Worm (Caenorhabditis elegans) whole organism, young adult: ENCODE data around the gene vps-39.

Experiments
- B0035.1 ChIP-seq: sonication (generic microtip); optimal IDR thresholded peaks from 2 replicates; lab custom pipeline; 2016; ENCODE audit warnings: missing genetic modification characterization, mild to moderate bottlenecking, missing compliant biosample characterization, missing genotype, missing genetic modification reagents
- C06A6.2 ChIP-seq: fragments of 200-800 bp; sonication (Bioruptor generic); conservative IDR thresholded peaks from 2 replicates; pipeline ENCODE4 v1.3.6; 2022; ENCODE audit warnings: missing genetic modification characterization, missing compliant biosample characterization
- C17E4.6 ChIP-seq: fragments of 200-800 bp; sonication (Bioruptor generic); IDR thresholded peaks from 2 replicates; pipeline ENCODE4 v1.3.6; 2022; ENCODE audit warnings: missing genetic modification reagents, missing genetic modification characterization, missing compliant biosample characterization
- F10E7.11 ChIP-seq: sonication (generic microtip); optimal IDR thresholded peaks from 2 replicates; lab custom pipeline; 2017; ENCODE audit warnings: mild to moderate bottlenecking, missing genetic modification characterization, moderate library complexity, missing compliant biosample characterization
- F22D6.2 ChIP-seq: sonication (generic microtip); optimal IDR thresholded peaks from 2 replicates; lab custom pipeline; 2016; ENCODE audit warnings: mild to moderate bottlenecking, missing genetic modification characterization, missing compliant biosample characterization
- F23B12.7 ChIP-seq: sonication (generic microtip); optimal IDR thresholded peaks from 2 replicates; lab custom pipeline; 2017; ENCODE audit warnings: missing genetic modification characterization, mild to moderate bottlenecking, missing compliant biosample characterization, antibody characterized with exemption, moderate library complexity; ENCODE audit not compliant: insufficient read depth
- F33H1.4 ChIP-seq: fragments of 200-800 bp; sonication (Bioruptor generic); IDR thresholded peaks from 2 replicates; pipeline ENCODE4 v1.3.6; 2022; ENCODE audit warnings: missing genetic modification reagents, missing genetic modification characterization, missing compliant biosample characterization
- F49E8.2 ChIP-seq: sonication (generic microtip); optimal IDR thresholded peaks from 3 replicates; lab custom pipeline; 2017; ENCODE audit warnings: missing genetic modification characterization, mild to moderate bottlenecking, missing compliant biosample characterization, antibody characterized with exemption, moderate library complexity; ENCODE audit not compliant: insufficient read depth
- K11D2.4 ChIP-seq: fragments of 200-800 bp; sonication (Bioruptor generic); IDR thresholded peaks from 2 replicates; pipeline ENCODE4 v1.3.6; 2022; ENCODE audit warnings: missing genetic modification reagents, missing genetic modification characterization, missing compliant biosample characterization
- K12H6.12 ChIP-seq: fragments of 200-800 bp; sonication (Bioruptor generic); optimal IDR thresholded peaks from 2 replicates; lab custom pipeline; 2018; ENCODE audit warnings: mild to moderate bottlenecking, missing genetic modification characterization, missing compliant biosample characterization
- T07F8.4 ChIP-seq: sonication (generic microtip); optimal IDR thresholded peaks from 2 replicates; lab custom pipeline; 2016; ENCODE audit warnings: mild to moderate bottlenecking, missing genetic modification characterization, moderate library complexity, missing compliant biosample characterization
- Y53G8AR.9 ChIP-seq: fragments of 200-800 bp; sonication (Bioruptor generic); conservative IDR thresholded peaks from 2 replicates; pipeline ENCODE4 v1.3.6; 2022; ENCODE audit warnings: missing genetic modification reagents, missing genetic modification characterization, missing compliant biosample characterization
- aptf-2 ChIP-seq: fragments of 200-800 bp; sonication (Bioruptor generic); conservative IDR thresholded peaks from 2 replicates; pipeline ENCODE4 v1.3.6; 2022; ENCODE audit warnings: missing genetic modification reagents, missing genetic modification characterization, missing compliant biosample characterization
- aptf-3 ChIP-seq: fragments of 200-800 bp; sonication (Bioruptor generic); IDR thresholded peaks from 2 replicates; pipeline ENCODE4 v1.3.6; 2022; ENCODE audit warnings: missing genetic modification characterization, missing compliant biosample characterization
- atf-7 ChIP-seq: sonication (generic microtip); optimal IDR thresholded peaks from 2 replicates; lab custom pipeline; 2017; ENCODE audit warnings: mild to moderate bottlenecking, missing genetic modification characterization, missing compliant biosample characterization
- attf-6 ChIP-seq: fragments of 200-800 bp; sonication (Bioruptor generic); IDR thresholded peaks from 2 replicates; pipeline ENCODE4 v1.3.6; 2022; ENCODE audit warnings: missing genetic modification reagents, missing genetic modification characterization, missing compliant biosample characterization
- bed-1 ChIP-seq: fragments of 200-800 bp; sonication (Bioruptor generic); IDR thresholded peaks from 2 replicates; pipeline ENCODE4 v1.3.6; 2022; ENCODE audit warnings: missing genetic modification reagents, missing genetic modification characterization, missing compliant biosample characterization
- cebp-1 ChIP-seq, 2 experiments: fragments of 200-800 bp in 1 of 2; sonication (Bioruptor generic) in 1 of 2; sonication (generic microtip) in 1 of 2; IDR thresholded peaks in 1 of 2; optimal IDR thresholded peaks in 1 of 2; 2 replicates each; pipeline versions ENCODE4 v1.3.6 to Lab custom; 2017 to 2022; ENCODE audit warnings: missing compliant biosample characterization in 2 of 2, missing genetic modification characterization in 2 of 2, mild to moderate bottlenecking in 1 of 2, missing genetic modification reagents in 1 of 2, moderate library complexity in 1 of 2
- cebp-2 ChIP-seq: fragments of 200-800 bp; sonication (Bioruptor generic); IDR thresholded peaks from 2 replicates; pipeline ENCODE4 v1.3.6; 2022; ENCODE audit warnings: missing genetic modification characterization, missing compliant biosample characterization
- ceh-100 ChIP-seq: fragments of 200-800 bp; sonication (Bioruptor generic); IDR thresholded peaks from 2 replicates; pipeline ENCODE4 v1.3.6; 2022; ENCODE audit warnings: missing genetic modification reagents, missing genetic modification characterization, missing compliant biosample characterization
- ceh-79 ChIP-seq: sonication (generic microtip); optimal IDR thresholded peaks from 2 replicates; lab custom pipeline; 2017; ENCODE audit warnings: mild to moderate bottlenecking, missing genetic modification characterization, missing compliant biosample characterization
- chd-7 ChIP-seq: sonication (generic microtip); optimal IDR thresholded peaks from 2 replicates; lab custom pipeline; 2016; ENCODE audit warnings: mild to moderate bottlenecking, missing genetic modification characterization, moderate library complexity, missing compliant biosample characterization
- die-1 ChIP-seq: sonication (generic microtip); optimal IDR thresholded peaks from 2 replicates; lab custom pipeline; 2016; ENCODE audit warnings: missing genotype, mild to moderate bottlenecking, missing genetic modification characterization, missing compliant biosample characterization
- efl-1 ChIP-seq: fragments of 150-350 bp; optimal IDR thresholded peaks from 2 replicates; lab custom pipeline; 2014; ENCODE audit warnings: missing biosample characterization, missing genetic modification reagents, missing genetic modification characterization
- ekl-4 ChIP-seq: fragments of 200-800 bp; sonication (Bioruptor generic); IDR thresholded peaks from 2 replicates; pipeline ENCODE4 v1.3.6; 2022; ENCODE audit warnings: missing genetic modification reagents, missing genetic modification characterization, missing compliant biosample characterization
- gei-17 ChIP-seq: fragments of 200-800 bp; sonication (Bioruptor generic); optimal IDR thresholded peaks from 2 replicates; lab custom pipeline; 2018; ENCODE audit warnings: mild to moderate bottlenecking, missing genetic modification characterization, missing compliant biosample characterization
- hlh-12 ChIP-seq: sonication (generic microtip); optimal IDR thresholded peaks from 2 replicates; lab custom pipeline; 2016; ENCODE audit warnings: missing genetic modification characterization, missing compliant biosample characterization
- hsf-1 ChIP-seq: fragments of 200-800 bp; sonication (Bioruptor generic); IDR thresholded peaks from 2 replicates; pipeline ENCODE4 v1.3.6; 2022; ENCODE audit warnings: missing genetic modification reagents, missing genetic modification characterization, missing compliant biosample characterization
- lag-1 ChIP-seq: fragments of 200-800 bp; sonication (Bioruptor generic); IDR thresholded peaks from 2 replicates; pipeline ENCODE4 v1.3.6; 2022; ENCODE audit warnings: missing genetic modification reagents, missing genetic modification characterization, missing compliant biosample characterization
- lin-40 ChIP-seq: sonication (generic microtip); optimal IDR thresholded peaks from 2 replicates; lab custom pipeline; 2016; ENCODE audit warnings: missing genetic modification characterization, mild to moderate bottlenecking, missing compliant biosample characterization, missing genotype, missing genetic modification reagents
- lsl-1 ChIP-seq: fragments of 200-800 bp; sonication (Bioruptor generic); optimal IDR thresholded peaks from 2 replicates; lab custom pipeline; 2018; ENCODE audit warnings: mild to moderate bottlenecking, missing genetic modification characterization, moderate library complexity, missing compliant biosample characterization
- mes-4 ChIP-seq: sonication (generic microtip); optimal IDR thresholded peaks from 2 replicates; lab custom pipeline; 2016; ENCODE audit warnings: missing genotype, missing genetic modification characterization, missing compliant biosample characterization
- mxl-1 ChIP-seq: sonication (generic microtip); optimal IDR thresholded peaks from 2 replicates; lab custom pipeline; 2016; ENCODE audit warnings: missing genetic modification characterization, missing compliant biosample characterization
- nfya-1 ChIP-seq: sonication (generic microtip); optimal IDR thresholded peaks from 2 replicates; lab custom pipeline; 2017; ENCODE audit warnings: antibody characterized with exemption, missing compliant biosample characterization, missing genetic modification characterization, borderline replicate concordance; ENCODE audit not compliant: insufficient read depth
- nhr-179 ChIP-seq: sonication (generic microtip); optimal IDR thresholded peaks from 2 replicates; lab custom pipeline; 2016; ENCODE audit warnings: mild to moderate bottlenecking, missing genetic modification characterization, missing compliant biosample characterization
- pbrm-1 ChIP-seq: fragments of 200-800 bp; sonication (Bioruptor generic); IDR thresholded peaks from 2 replicates; pipeline ENCODE4 v1.3.6; 2022; ENCODE audit warnings: missing genetic modification reagents, missing genetic modification characterization, missing compliant biosample characterization
- pha-4 ChIP-seq: fragments of 150-350 bp; sonication (generic microtip); optimal IDR thresholded peaks from 2 replicates; lab custom pipeline; 2014; ENCODE audit warnings: missing biosample characterization, missing genetic modification reagents, missing genetic modification characterization
- rcor-1 ChIP-seq: fragments of 200-800 bp; sonication (Bioruptor generic); IDR thresholded peaks from 2 replicates; pipeline ENCODE4 v1.3.6; 2022; ENCODE audit warnings: missing genetic modification reagents, missing genetic modification characterization, missing compliant biosample characterization
- rec-8 ChIP-seq, 2 experiments: sonication (generic microtip); optimal IDR thresholded peaks; 2 replicates each; lab custom pipeline; 2016; ENCODE audit warnings: mild to moderate bottlenecking in 2 of 2, missing genetic modification characterization in 2 of 2, missing genetic modification reagents in 2 of 2, missing genotype in 2 of 2, missing biosample characterization in 1 of 2, missing compliant biosample characterization in 1 of 2, moderate library complexity in 1 of 2
- repo-1 ChIP-seq: sonication (generic microtip); optimal IDR thresholded peaks from 2 replicates; lab custom pipeline; 2017; ENCODE audit warnings: mild to moderate bottlenecking, missing genetic modification characterization, missing compliant biosample characterization
- snpc-1.1 ChIP-seq: sonication (generic microtip); optimal IDR thresholded peaks from 2 replicates; lab custom pipeline; 2017; ENCODE audit warnings: missing genetic modification characterization, mild to moderate bottlenecking, missing compliant biosample characterization, antibody characterized with exemption, moderate library complexity, missing genotype, missing genetic modification reagents; ENCODE audit not compliant: insufficient read depth
- tbp1 ChIP-seq: fragments of 200-800 bp; sonication (Bioruptor generic); optimal IDR thresholded peaks from 2 replicates; lab custom pipeline; 2018; ENCODE audit warnings: mild to moderate bottlenecking, missing genetic modification characterization, missing compliant biosample characterization
- tbx-9 ChIP-seq: sonication (generic microtip); optimal IDR thresholded peaks from 2 replicates; lab custom pipeline; 2016; ENCODE audit warnings: borderline replicate concordance, missing genetic modification characterization, inconsistent platforms, missing compliant biosample characterization
- unc-62 ChIP-seq: fragments of 150-350 bp; optimal IDR thresholded peaks from 2 replicates; lab custom pipeline; 2014; ENCODE audit warnings: missing biosample characterization, missing genetic modification reagents, missing genetic modification characterization
- xnd-1 ChIP-seq: sonication (generic microtip); optimal IDR thresholded peaks from 2 replicates; lab custom pipeline; 2016; ENCODE audit warnings: missing genotype, missing genetic modification reagents, missing genetic modification characterization, missing compliant biosample characterization
- zfh-2 ChIP-seq: fragments of 200-800 bp; sonication (Bioruptor generic); conservative IDR thresholded peaks from 2 replicates; pipeline ENCODE4 v1.3.6; 2022; ENCODE audit warnings: missing genetic modification reagents, missing genetic modification characterization, missing compliant biosample characterization
- ztf-22 ChIP-seq: fragments of 200-800 bp; sonication (Bioruptor generic); optimal IDR thresholded peaks from 2 replicates; lab custom pipeline; 2018; ENCODE audit warnings: mild to moderate bottlenecking, missing genetic modification characterization, moderate library complexity, missing compliant biosample characterization

vps-39 gene

ce11 chrV:14028256-14028743 lies 9.9 kb downstream of the vps-39 start (continued):
- 0 out of 2 replicates have a peak, but pooled peaks have one; percentile 88 for TF ChIP-seq cebp-2 (GFP tag; lab: Robert Waterston, UW)
- TF ChIP-seq lin-40 (tag; lab: Kevin White, UChicago) = no peak
- TF ChIP-seq F33H1.4 (GFP tag; lab: Robert Waterston, UW) = peak; percentile 66
- no peak for TF ChIP-seq K12H6.12
- TF ChIP-seq snpc-1.1 (tag; lab: Kevin White, UChicago) = peak; percentile 92
- peak; percentile 94 for TF ChIP-seq pbrm-1 (GFP tag; lab: Robert Waterston, UW)
- TF ChIP-seq aptf-2 (GFP tag; lab: Robert Waterston, UW) = peak; percentile 74; the same call in 1 of the 2 replicates
- TF ChIP-seq tbx-9 (tag; lab: Kevin White, UChicago) = no peak
- TF ChIP-seq ceh-79 (tag; lab: Kevin White, UChicago) = no peak
- 0 out of 2 replicates have a peak, but pooled peaks have one; percentile 20 for TF ChIP-seq C06A6.2
- TF ChIP-seq F49E8.2 = peak; percentile 8
- peak; percentile 91 for TF ChIP-seq repo-1 (tag; lab: Kevin White, UChicago)
- TF ChIP-seq hsf-1 (GFP tag; lab: Robert Waterston, UW) = peak; percentile 74
- no peak for TF ChIP-seq pha-4
- TF ChIP-seq T07F8.4 (tag; lab: Kevin White, UChicago) = no peak
- peak; percentile 12 for TF ChIP-seq F22D6.2
- peak; percentile 55 for TF ChIP-seq nhr-179 (tag; lab: Kevin White, UChicago)
- peak; percentile 6 for TF ChIP-seq mes-4 (tag; lab: Kevin White, UChicago)
- TF ChIP-seq efl-1 (GFP tag; lab: Kevin White, UChicago) = peak; percentile 15
- peak; percentile 89 for TF ChIP-seq rcor-1 (GFP tag; lab: Robert Waterston, UW)
- no peak for TF ChIP-seq F10E7.11 (tag; lab: Kevin White, UChicago)
- TF ChIP-seq mxl-1 (tag; lab: Kevin White, UChicago) = no peak
- TF ChIP-seq unc-62 (GFP tag; lab: Kevin White, UChicago) = no peak
- TF ChIP-seq aptf-3 (GFP tag; lab: Robert Waterston, UW) = 0 out of 2 replicates have a peak, but pooled peaks have one; percentile 52
- TF ChIP-seq chd-7 (tag; lab: Kevin White, UChicago) = no peak
- TF ChIP-seq ekl-4 (GFP tag; lab: Robert Waterston, UW) = peak; percentile 92
- TF ChIP-seq hlh-12 (tag; lab: Kevin White, UChicago) = no peak
- TF ChIP-seq gei-17 (GFP tag; lab: Kevin White, UChicago) = no peak
- no peak for TF ChIP-seq die-1 (tag; lab: Kevin White, UChicago)
- TF ChIP-seq xnd-1 (tag; lab: Kevin White, UChicago) = peak; percentile 42
- TF ChIP-seq bed-1 (GFP tag; lab: Robert Waterston, UW) = no peak
- TF ChIP-seq K11D2.4 = peak; percentile 52; the same call in 1 of the 2 replicates
- peak; percentile 16 for TF ChIP-seq F23B12.7 (tag; lab: Kevin White, UChicago)
- peak; percentile 43; the same call in 1 of the 2 replicates for TF ChIP-seq cebp-1 (GFP tag; IDR thresholded peaks at IDR 0.05; lab: Robert Waterston, UW)
- TF ChIP-seq cebp-1 (tag; optimal IDR thresholded peaks at IDR 0.05; lab: Kevin White, UChicago) = no peak
- peak; percentile 3 to 44 for TF ChIP-seq rec-8 (tag; optimal IDR thresholded peaks at IDR 0.05; lab: Kevin White, UChicago)
- peak; percentile 77 for TF ChIP-seq tbp1
- TF ChIP-seq nfya-1 (tag; lab: Kevin White, UChicago) = no peak
- TF ChIP-seq lsl-1 (GFP tag; lab: Kevin White, UChicago) = peak; percentile 64
- no peak for TF ChIP-seq zfh-2 (GFP tag; lab: Robert Waterston, UW)
- no peak for TF ChIP-seq ztf-22 (GFP tag; lab: Kevin White, UChicago)
- peak; percentile 86 for TF ChIP-seq Y53G8AR.9 (GFP tag; lab: Robert Waterston, UW)
- peak; percentile 38 for TF ChIP-seq B0035.1 (tag; lab: Kevin White, UChicago)
- no peak for TF ChIP-seq lag-1 (GFP tag; lab: Robert Waterston, UW)
- peak; percentile 26 for TF ChIP-seq atf-7
- TF ChIP-seq C17E4.6 (GFP tag; lab: Robert Waterston, UW) = peak; percentile 74
- TF ChIP-seq ceh-100 (GFP tag; lab: Robert Waterston, UW) = peak; percentile 84
- TF ChIP-seq attf-6 = peak; percentile 94
